Worm (Caenorhabditis elegans): ENCODE measurements around the gene T10H10.2.
A peak's percentile ranks its signal among the peaks of the same experiment; 100 is the strongest.

Gene T10H10.2

ce11 chrX:2330494-2330893, 35.9 kb downstream of the T10H10.2 start:
- TF ChIP-seq nhr-25 (tag; optimal IDR thresholded peaks at IDR 0.05) (peak; percentile 23), nhr-237 (tag; optimal IDR thresholded peaks at IDR 0.05) (no peak), pqm-1 (tag; optimal IDR thresholded peaks at IDR 0.05) (no peak)

ce11 chrX:2335384-2335783, 40.8 kb downstream of the T10H10.2 start, which contains the start of gene T01B6.1:
TSS of gene T01B6.1 (plus strand) at chrX:2335684.
- TF ChIP-seq nhr-43 (tag; optimal IDR thresholded peaks at IDR 0.05; ENCODE audit: poor library complexity, severe bottlenecking) (no peak), ceh-16 (tag; optimal IDR thresholded peaks at IDR 0.05) (no peak), mdl-1 (tag; optimal IDR thresholded peaks at IDR 0.05) (no peak), unc-62 (GFP tag; optimal IDR thresholded peaks at IDR 0.05) (no peak), nhr-77 (tag; optimal IDR thresholded peaks at IDR 0.05) (no peak), nhr-25 (tag; optimal IDR thresholded peaks at IDR 0.05) (no peak), skn-1 (tag; optimal IDR thresholded peaks at IDR 0.05) (no peak), fos-1 (tag; optimal IDR thresholded peaks at IDR 0.05) (no peak), ama-1 (optimal IDR thresholded peaks at IDR 0.05) (no peak), eor-1 (tag; optimal IDR thresholded peaks at IDR 0.05) (no peak), nhr-76 (tag; optimal IDR thresholded peaks at IDR 0.05) (no peak)

ce11 chrX:2338210-2338609, 43.7 kb downstream of the T10H10.2 start, which contains the start of gene nlp-45:
TSS of gene nlp-45 (minus strand) at chrX:2338310.
- TF ChIP-seq nhr-12 (tag; optimal IDR thresholded peaks at IDR 0.05) (no peak), daf-12 (tag; optimal IDR thresholded peaks at IDR 0.05) (no peak), ztf-4 (tag; optimal IDR thresholded peaks at IDR 0.05) (no peak), ceh-28 (tag; optimal IDR thresholded peaks at IDR 0.05) (no peak), R02D3.7 (tag; optimal IDR thresholded peaks at IDR 0.05) (no peak), skn-1 (tag; optimal IDR thresholded peaks at IDR 0.05) (no peak), egl-5 (tag; optimal IDR thresholded peaks at IDR 0.05) (no peak), ZK546.5 (tag; optimal IDR thresholded peaks at IDR 0.05) (no peak), lsy-12 (tag; optimal IDR thresholded peaks at IDR 0.05) (no peak), ceh-82 (tag; optimal IDR thresholded peaks at IDR 0.05) (no peak), nhr-76 (tag; optimal IDR thresholded peaks at IDR 0.05) (no peak), fkh-2 (tag; optimal IDR thresholded peaks at IDR 0.05) (no peak), nhr-237 (tag; optimal IDR thresholded peaks at IDR 0.05) (no peak), unc-62 (GFP tag; optimal IDR thresholded peaks at IDR 0.05) (no peak), ceh-16 (tag; optimal IDR thresholded peaks at IDR 0.05) (no peak), pha-4 (tag; optimal IDR thresholded peaks at IDR 0.05) (no peak), unc-39 (tag; optimal IDR thresholded peaks at IDR 0.05) (no peak), nhr-77 (tag; optimal IDR thresholded peaks at IDR 0.05) (no peak), egl-27 (tag; optimal IDR thresholded peaks at IDR 0.05) (no peak)

- TF ChIP-seq nhr-76 (tag; optimal IDR thresholded peaks at IDR 0.05) (no peak), nhr-67 (tag; optimal IDR thresholded peaks at IDR 0.05) (no peak), R02D3.7 (tag; optimal IDR thresholded peaks at IDR 0.05) (no peak)
Observed at ce11 chrX:2341989-2342388, 47.4 kb downstream of the T10H10.2 start, which contains the start of gene nlp-22. TSS of gene nlp-22 (minus strand) at chrX:2342089.

- no peak for TF ChIP-seq daf-12 (tag; optimal IDR thresholded peaks at IDR 0.05)
- no peak for TF ChIP-seq mml-1 (tag; optimal IDR thresholded peaks at IDR 0.05)
- TF ChIP-seq nfya-1 (tag; optimal IDR thresholded peaks at IDR 0.05; ENCODE audit: insufficient read depth), result no peak
- no peak for TF ChIP-seq sea-2 (GFP tag; optimal IDR thresholded peaks at IDR 0.05)
- no peak for TF ChIP-seq nhr-43 (tag; optimal IDR thresholded peaks at IDR 0.05; ENCODE audit: poor library complexity, severe bottlenecking)
- TF ChIP-seq nhr-11 (tag; optimal IDR thresholded peaks at IDR 0.05), result no peak
- no peak for TF ChIP-seq nhr-23 (tag; optimal IDR thresholded peaks at IDR 0.05)
- no peak for TF ChIP-seq ceh-82 (tag; optimal IDR thresholded peaks at IDR 0.05)
- no peak for TF ChIP-seq nhr-237 (tag; optimal IDR thresholded peaks at IDR 0.05)
Observed at ce11 chrX:2342859-2343258, 48.3 kb downstream of the T10H10.2 start, which contains the start of gene nlp-23. TSS of gene nlp-23 (minus strand) at chrX:2342959.

- no peak for TF ChIP-seq nhr-28 (tag; optimal IDR thresholded peaks at IDR 0.05)
Observed at ce11 chrX:2344104-2344503, 49.6 kb downstream of the T10H10.2 start.
